Worm (Caenorhabditis elegans): Measurements from ENCODE around the gene fbxc-42.

ce11 chrII:972850-973249 lies 18.6 kb upstream of the fbxc-42 start, which contains the start of gene C32B5.15:
- TF ChIP-seq ceh-9 (tag; optimal IDR thresholded peaks at IDR 0.05) (no peak), unc-3 (GFP tag; conservative IDR thresholded peaks at IDR 0.05) (no peak), unc-3 (tag; optimal IDR thresholded peaks at IDR 0.05) (no peak), ets-4 (tag; optimal IDR thresholded peaks at IDR 0.05) (no peak), pha-4 (tag; optimal IDR thresholded peaks at IDR 0.05) (no peak), ama-1 (optimal IDR thresholded peaks at IDR 0.05) (no peak)
